Worm (Caenorhabditis elegans) whole organism, early embryonic: ENCODE measurements around the gene C30H6.8.

Experiments
- B0310.2 ChIP-seq: sonication (generic microtip); optimal IDR thresholded peaks from 2 replicates; lab custom pipeline; 2016; ENCODE audit warnings: mild to moderate bottlenecking, missing genetic modification characterization, missing compliant biosample characterization
- F13C5.2 ChIP-seq: sonication (generic microtip); optimal IDR thresholded peaks from 2 replicates; lab custom pipeline; 2017; ENCODE audit warnings: mild to moderate bottlenecking, missing genetic modification characterization, inconsistent platforms, missing compliant biosample characterization
- aly-1 ChIP-seq: sonication (generic microtip); optimal IDR thresholded peaks from 2 replicates; lab custom pipeline; 2016; ENCODE audit warnings: missing genetic modification characterization, missing compliant biosample characterization
- ama-1 ChIP-seq: fragments of 150-350 bp; optimal IDR thresholded peaks from 2 replicates; lab custom pipeline; 2014
- ceh-13 ChIP-seq: fragments of 200-800 bp; sonication (Bioruptor generic); optimal IDR thresholded peaks from 2 replicates; lab custom pipeline; 2018; ENCODE audit warnings: mild to moderate bottlenecking, missing genetic modification characterization, missing compliant biosample characterization
- ceh-36 ChIP-seq: sonication (generic microtip); optimal IDR thresholded peaks from 2 replicates; lab custom pipeline; 2016; ENCODE audit warnings: missing genetic modification characterization, inconsistent platforms, missing compliant biosample characterization
- ets-7 ChIP-seq: sonication (generic microtip); optimal IDR thresholded peaks from 2 replicates; lab custom pipeline; 2016; ENCODE audit warnings: missing genotype, missing genetic modification characterization, missing compliant biosample characterization
- flt-1 ChIP-seq: fragments of 200-800 bp; sonication (Bioruptor generic); IDR thresholded peaks from 2 replicates; pipeline ENCODE4 v1.3.6; 2022; ENCODE audit warnings: missing genetic modification characterization, missing compliant biosample characterization
- hmbx-1 ChIP-seq: sonication (generic microtip); optimal IDR thresholded peaks from 2 replicates; lab custom pipeline; 2016; ENCODE audit warnings: mild to moderate bottlenecking, missing genetic modification characterization, missing compliant biosample characterization
- hmg-4 ChIP-seq: fragments of 200-800 bp; sonication (Bioruptor generic); optimal IDR thresholded peaks from 2 replicates; lab custom pipeline; 2018; ENCODE audit warnings: mild to moderate bottlenecking, missing genetic modification characterization, missing compliant biosample characterization
- hnd-1 ChIP-seq: sonication (generic microtip); optimal IDR thresholded peaks from 2 replicates; lab custom pipeline; 2016; ENCODE audit warnings: missing genetic modification characterization, missing compliant biosample characterization
- pes-1 ChIP-seq: fragments of 200-800 bp; sonication (Bioruptor generic); IDR thresholded peaks from 2 replicates; pipeline ENCODE4 v1.3.6; 2022; ENCODE audit warnings: missing genetic modification reagents, missing genetic modification characterization, missing compliant biosample characterization
- scrt-1 ChIP-seq: fragments of 200-800 bp; sonication (Bioruptor generic); IDR thresholded peaks from 2 replicates; pipeline ENCODE4 v1.3.6; 2022; ENCODE audit warnings: missing genetic modification characterization, missing compliant biosample characterization
- sea-1 ChIP-seq: fragments of 200-800 bp; sonication (Bioruptor generic); conservative IDR thresholded peaks from 2 replicates; pipeline ENCODE4 v1.3.6; 2022; ENCODE audit warnings: missing genetic modification characterization, missing compliant biosample characterization
- tbx-11 ChIP-seq: fragments of 200-800 bp; sonication (Bioruptor generic); IDR thresholded peaks from 2 replicates; pipeline ENCODE4 v1.3.6; 2022; ENCODE audit warnings: missing genetic modification characterization, missing compliant biosample characterization
- tbx-37 ChIP-seq: fragments of 200-800 bp; sonication (Bioruptor generic); conservative IDR thresholded peaks from 2 replicates; pipeline ENCODE4 v1.3.6; 2022; ENCODE audit warnings: missing genetic modification reagents, missing genetic modification characterization, missing compliant biosample characterization
- tra-4 ChIP-seq: sonication (generic microtip); optimal IDR thresholded peaks from 2 replicates; lab custom pipeline; 2017; ENCODE audit warnings: missing genetic modification characterization, missing compliant biosample characterization

C30H6.8 gene

DNA sequence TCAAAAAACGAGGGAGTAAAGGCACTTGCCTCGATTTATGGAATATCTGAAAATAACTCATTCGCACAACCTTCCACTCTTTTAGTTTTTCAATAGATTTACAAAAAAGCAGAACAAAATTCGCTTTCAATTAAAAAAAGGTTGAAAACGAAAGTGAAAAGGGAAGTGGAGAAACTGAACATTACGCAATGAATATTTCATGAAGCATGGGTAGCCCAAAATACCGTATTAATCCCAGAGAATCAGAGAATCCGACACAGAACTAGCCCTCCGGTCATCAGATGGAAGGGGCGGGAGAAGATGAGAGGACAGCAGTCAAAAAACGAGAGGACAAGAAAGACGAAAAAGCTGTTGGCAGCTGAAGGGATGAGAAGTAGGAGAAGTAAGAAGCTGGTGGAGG is 10.7 kb upstream of the C30H6.8 start, which contains the start of gene C30H6.5:
Gene C30H6.5, plus strand, starts transcription at position 301 of the 400 bp plus-strand sequence.
- TF ChIP-seq tbx-11 = no peak
- no peak for TF ChIP-seq pes-1 (GFP tag; lab: Robert Waterston, UW)
- no peak for TF ChIP-seq scrt-1 (GFP tag; lab: Robert Waterston, UW)
- TF ChIP-seq ceh-13 (GFP tag; lab: Kevin White, UChicago) = no peak
- no peak for TF ChIP-seq tbx-37 (GFP tag; lab: Robert Waterston, UW)

DNA sequence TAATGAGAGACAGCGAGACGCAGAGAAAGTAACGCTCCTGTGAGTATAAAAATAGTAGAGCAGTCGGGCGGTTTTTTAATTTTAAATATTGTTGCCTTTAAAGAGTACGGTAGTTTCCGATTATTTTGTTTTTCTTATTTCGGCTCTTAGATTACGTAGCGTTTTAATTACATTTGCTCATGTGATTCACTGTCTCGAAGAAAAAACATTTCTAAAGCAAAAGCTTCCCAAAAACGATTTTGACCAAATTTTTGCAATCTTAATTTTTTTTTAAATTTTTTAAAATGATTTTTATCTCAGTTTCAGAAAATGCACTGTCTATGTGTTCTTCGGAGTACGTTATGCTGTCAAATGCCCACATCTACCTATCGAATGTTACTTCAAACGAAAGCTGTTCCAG is 6.0 kb upstream of the C30H6.8 start, which contains the start of gene haf-1:
Gene haf-1, plus strand, starts transcription at position 301 of the 400 bp plus-strand sequence.
- TF ChIP-seq ama-1 = no peak
- TF ChIP-seq pes-1 (GFP tag; lab: Robert Waterston, UW) = no peak
- no peak for TF ChIP-seq sea-1 (GFP tag; lab: Robert Waterston, UW)
- no peak for TF ChIP-seq B0310.2
- no peak for TF ChIP-seq hmbx-1
- TF ChIP-seq ets-7 (tag; lab: Kevin White, UChicago) = no peak
- TF ChIP-seq tra-4 (tag; lab: Kevin White, UChicago) = no peak

DNA sequence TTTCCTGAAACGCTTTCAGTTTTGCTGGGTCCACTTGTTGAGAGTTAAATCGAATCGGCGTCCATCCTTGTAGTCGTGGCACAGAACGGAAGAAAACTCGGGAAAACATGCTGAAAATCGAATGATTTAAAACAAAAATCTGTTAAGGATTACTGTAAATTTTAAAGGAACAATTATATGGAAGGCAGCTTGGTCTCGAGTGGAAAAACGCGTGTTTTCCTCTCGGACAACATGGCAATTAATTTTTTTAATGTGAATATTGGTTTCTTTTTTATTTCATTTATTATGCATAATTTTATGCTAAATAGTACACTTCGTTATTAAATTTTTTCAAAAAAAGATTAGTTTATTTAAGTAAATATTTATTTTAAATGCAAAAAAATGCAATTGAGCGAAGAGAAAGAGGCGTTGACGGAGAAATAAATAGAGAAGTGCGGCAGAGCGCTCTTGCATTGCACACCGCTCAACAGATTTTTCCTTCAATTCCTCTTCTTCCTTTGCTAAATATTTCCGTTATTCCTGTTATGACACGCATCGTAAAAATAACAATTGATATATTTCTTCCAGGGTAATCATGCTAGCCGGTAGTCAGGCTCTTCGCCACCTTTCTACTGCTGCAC is 2.0 kb upstream of the C30H6.8 start, which contains the start of the genes C30H6.9 and dlat-2:
Gene C30H6.9, minus strand, starts transcription at position 110 of the 620 bp plus-strand sequence.
Gene dlat-2, plus strand, starts transcription at position 566 of the 620 bp plus-strand sequence.
- no peak for TF ChIP-seq scrt-1 (GFP tag; lab: Robert Waterston, UW)
- TF ChIP-seq F13C5.2 (tag; lab: Kevin White, UChicago) = peak; percentile 32
- no peak for TF ChIP-seq ceh-13 (GFP tag; lab: Kevin White, UChicago)

DNA sequence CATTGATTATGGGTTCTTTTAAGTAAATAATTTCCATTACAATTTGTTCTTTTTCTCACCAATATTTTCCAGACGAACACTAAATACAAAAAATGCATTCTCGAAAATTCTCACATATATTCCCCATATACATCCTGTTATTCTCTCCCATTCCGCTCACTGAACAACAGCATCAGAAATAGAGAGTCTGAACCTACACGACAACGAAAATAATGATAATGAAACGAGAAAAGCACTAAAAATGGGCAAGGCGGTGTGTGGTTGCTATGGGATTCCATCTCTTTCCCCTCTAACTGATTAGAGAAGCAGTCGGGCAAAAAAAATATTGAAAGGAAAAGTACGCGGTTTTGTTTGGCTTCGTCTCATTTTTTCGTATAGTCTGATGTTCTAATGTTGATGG is 917 bp downstream of the C30H6.8 start, which contains the start of gene C30H6.12:
Gene C30H6.12, plus strand, starts transcription at position 301 of the 400 bp plus-strand sequence.
- no peak for TF ChIP-seq scrt-1 (GFP tag; lab: Robert Waterston, UW)
- no peak for TF ChIP-seq B0310.2
- TF ChIP-seq tbx-11 = no peak
- TF ChIP-seq tra-4 (tag; lab: Kevin White, UChicago) = no peak
- no peak for TF ChIP-seq F13C5.2 (tag; lab: Kevin White, UChicago)
- TF ChIP-seq pes-1 (GFP tag; lab: Robert Waterston, UW) = no peak
- no peak for TF ChIP-seq aly-1 (tag; lab: Kevin White, UChicago)
- TF ChIP-seq ceh-13 (GFP tag; lab: Kevin White, UChicago) = no peak
- TF ChIP-seq flt-1 (GFP tag; lab: Robert Waterston, UW) = no peak
- no peak for TF ChIP-seq ceh-36 (tag; lab: Kevin White, UChicago)
- TF ChIP-seq hnd-1 (tag; lab: Kevin White, UChicago) = no peak
- no peak for TF ChIP-seq sea-1 (GFP tag; lab: Robert Waterston, UW)
- no peak for TF ChIP-seq hmg-4 (GFP tag; lab: Kevin White, UChicago)
- TF ChIP-seq tbx-37 (GFP tag; lab: Robert Waterston, UW) = no peak
- no peak for TF ChIP-seq hmbx-1
- TF ChIP-seq ama-1 = no peak
- TF ChIP-seq ets-7 (tag; lab: Kevin White, UChicago) = no peak

DNA sequence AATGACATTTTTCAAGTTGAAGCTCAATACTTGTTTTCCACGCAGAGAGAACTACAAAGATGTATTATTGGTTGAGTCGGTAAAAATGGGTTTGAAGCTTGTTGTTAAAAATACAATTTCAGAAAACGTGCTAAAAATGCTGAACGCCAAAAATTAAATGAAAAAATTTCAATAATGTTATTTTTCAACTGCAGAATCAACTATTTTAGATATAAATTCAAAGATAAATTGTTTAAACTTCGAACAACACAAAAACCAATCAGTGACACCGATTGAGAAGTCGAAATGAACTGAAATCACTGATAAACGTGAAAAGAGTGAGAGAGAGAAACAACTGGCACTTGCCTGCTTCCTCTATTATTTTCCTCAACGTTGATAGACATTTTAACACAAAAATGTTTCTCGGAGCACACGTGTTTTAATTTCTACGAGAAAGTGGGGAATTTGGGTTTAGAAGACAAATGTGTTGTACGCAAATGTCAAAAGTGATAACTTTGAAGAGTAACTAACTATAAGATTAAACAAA is 5.4 kb downstream of the C30H6.8 start, which contains the start of gene T02D1.8:
Gene T02D1.8, minus strand, starts transcription at position 51 of the 526 bp plus-strand sequence.
- TF ChIP-seq ama-1 = no peak
- TF ChIP-seq B0310.2 = no peak
- no peak for TF ChIP-seq ceh-36 (tag; lab: Kevin White, UChicago)
- no peak for TF ChIP-seq ceh-13 (GFP tag; lab: Kevin White, UChicago)
- TF ChIP-seq pes-1 (GFP tag; lab: Robert Waterston, UW) = no peak
- TF ChIP-seq tbx-37 (GFP tag; lab: Robert Waterston, UW) = no peak
- no peak for TF ChIP-seq flt-1 (GFP tag; lab: Robert Waterston, UW)
- no peak for TF ChIP-seq hmbx-1
- no peak for TF ChIP-seq sea-1 (GFP tag; lab: Robert Waterston, UW)
- TF ChIP-seq scrt-1 (GFP tag; lab: Robert Waterston, UW) = no peak
- no peak for TF ChIP-seq aly-1 (tag; lab: Kevin White, UChicago)
- no peak for TF ChIP-seq tra-4 (tag; lab: Kevin White, UChicago)
- no peak for TF ChIP-seq tbx-11
- no peak for TF ChIP-seq F13C5.2 (tag; lab: Kevin White, UChicago)
- TF ChIP-seq hmg-4 (GFP tag; lab: Kevin White, UChicago) = no peak
- no peak for TF ChIP-seq ets-7 (tag; lab: Kevin White, UChicago)

DNA sequence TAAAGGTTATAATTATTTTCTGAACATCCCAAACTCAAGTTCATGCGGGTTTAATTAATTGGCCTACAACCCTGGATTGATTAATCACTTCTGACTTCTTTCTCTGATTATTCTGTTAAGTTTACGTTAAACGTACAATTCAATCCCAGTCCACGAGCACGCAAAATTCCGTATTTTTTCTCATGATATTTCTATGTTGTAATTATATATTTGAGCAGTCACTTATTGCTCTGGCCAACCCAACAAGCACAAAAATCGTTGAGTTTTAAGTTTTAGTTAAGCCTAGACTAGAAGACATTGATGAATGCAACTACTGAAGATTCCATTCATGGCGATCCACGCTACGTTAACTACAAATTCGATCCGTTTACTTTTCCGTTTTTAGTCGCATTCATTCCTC is 13.8 kb downstream of the C30H6.8 start, which contains the start of gene sru-15:
Gene sru-15, plus strand, starts transcription at position 301 of the 400 bp plus-strand sequence.
- no peak for TF ChIP-seq hmg-4 (GFP tag; lab: Kevin White, UChicago)
- TF ChIP-seq ceh-13 (GFP tag; lab: Kevin White, UChicago) = no peak
- TF ChIP-seq tbx-11 = no peak
- no peak for TF ChIP-seq B0310.2
- no peak for TF ChIP-seq scrt-1 (GFP tag; lab: Robert Waterston, UW)
- no peak for TF ChIP-seq sea-1 (GFP tag; lab: Robert Waterston, UW)
- TF ChIP-seq pes-1 (GFP tag; lab: Robert Waterston, UW) = no peak
- TF ChIP-seq ets-7 (tag; lab: Kevin White, UChicago) = no peak
- no peak for TF ChIP-seq hmbx-1
- no peak for TF ChIP-seq flt-1 (GFP tag; lab: Robert Waterston, UW)
- no peak for TF ChIP-seq ceh-36 (tag; lab: Kevin White, UChicago)
- TF ChIP-seq hnd-1 (tag; lab: Kevin White, UChicago) = no peak
- no peak for TF ChIP-seq tra-4 (tag; lab: Kevin White, UChicago)

DNA sequence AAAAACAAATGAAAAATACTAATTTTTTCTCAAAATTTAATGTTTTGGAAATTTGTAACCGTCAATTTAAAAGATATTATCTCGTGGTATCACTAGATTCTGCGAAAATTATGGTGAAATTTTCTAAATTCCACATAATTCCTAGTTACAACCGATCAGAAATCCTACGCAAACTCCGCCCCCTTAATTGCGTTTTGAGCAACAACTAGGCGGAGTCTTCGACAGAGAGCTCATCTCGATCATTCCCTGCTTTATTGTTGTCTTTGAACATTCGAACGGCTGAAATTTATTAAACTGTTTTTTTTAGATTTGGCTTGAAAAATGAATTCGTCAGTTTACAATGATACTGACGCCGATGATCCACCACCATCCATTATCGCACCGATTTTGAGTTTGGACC is 17.3 kb downstream of the C30H6.8 start, which contains the start of gene T02D1.4:
Gene T02D1.4, plus strand, starts transcription at position 301 of the 400 bp plus-strand sequence.
- no peak for TF ChIP-seq tra-4 (tag; lab: Kevin White, UChicago)
